Fruit fly (Drosophila melanogaster): ENCODE results near the gene CG3902.
A peak's percentile ranks its signal among the peaks of the same experiment; 100 is the strongest.

CG3902 gene

DNA sequence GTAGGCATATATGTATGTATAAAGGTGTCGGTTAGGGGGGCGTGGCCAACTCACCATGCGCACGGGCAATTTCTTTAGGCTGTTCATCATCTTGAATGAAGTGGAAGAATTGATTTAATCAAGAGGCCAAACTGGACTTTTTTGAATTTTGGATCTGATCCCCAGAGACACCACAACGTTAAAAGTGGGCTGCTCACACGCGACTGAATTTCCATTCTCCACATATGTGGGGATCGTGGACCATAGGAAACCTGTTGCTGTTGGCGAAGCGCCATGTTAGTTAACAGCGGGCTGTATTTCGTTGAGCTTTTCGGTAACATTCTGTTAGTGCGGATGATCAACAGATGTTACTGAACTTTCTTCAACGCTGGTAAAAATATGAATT is at the start of gene CG3902:
TSS of gene CG3902 (minus strand) at position 208 of the 385 bp plus-strand sequence.
- TF ChIP-seq noc (tag; optimal IDR thresholded peaks at IDR 0.05) = peak; percentile 51

DNA sequence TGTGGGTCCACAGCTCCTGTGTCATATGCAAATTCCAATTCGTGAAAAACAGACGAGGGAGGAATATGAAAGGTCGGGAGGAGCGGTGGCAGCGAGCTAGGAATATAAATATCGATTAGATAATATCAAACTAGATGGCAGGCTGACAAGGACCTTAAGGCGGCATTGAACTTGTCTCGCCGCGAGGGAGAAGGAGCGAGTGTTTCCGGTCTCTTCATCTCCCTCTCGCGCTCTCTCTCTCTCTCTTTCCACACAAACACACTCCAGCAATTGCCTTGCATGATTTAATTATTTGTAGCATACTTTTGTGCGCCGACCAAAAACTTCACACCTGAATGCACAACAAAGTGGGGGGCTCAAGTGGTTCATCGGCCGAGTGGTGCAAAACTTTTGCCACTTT is 48.9 kb upstream of the CG3902 start:
- TF ChIP-seq noc (tag; optimal IDR thresholded peaks at IDR 0.05) = no peak

DNA sequence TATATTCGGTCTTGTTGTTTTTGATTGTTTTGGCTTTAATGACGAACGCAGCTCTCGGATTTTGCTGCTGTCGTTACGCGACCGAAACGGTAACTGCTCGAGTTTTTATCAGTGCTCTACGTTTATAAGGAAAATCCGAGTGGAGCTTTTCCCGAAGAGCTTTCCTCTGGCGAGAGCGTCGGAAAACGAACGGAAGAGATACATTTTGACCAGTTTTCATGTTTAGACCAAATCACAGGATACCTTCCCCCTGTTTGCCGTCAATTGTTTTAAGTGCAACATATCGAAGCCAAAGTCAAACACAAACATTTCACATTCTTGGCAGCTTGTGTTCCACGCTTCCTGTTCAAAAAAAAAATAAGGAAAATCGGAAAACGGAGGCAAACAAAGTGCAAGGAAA is 47.8 kb upstream of the CG3902 start, which contains the start of gene CG32204:
TSS of gene CG32204 (minus strand) at position 101 of the 400 bp plus-strand sequence.
- no peak for TF ChIP-seq noc (tag; optimal IDR thresholded peaks at IDR 0.05)

DNA sequence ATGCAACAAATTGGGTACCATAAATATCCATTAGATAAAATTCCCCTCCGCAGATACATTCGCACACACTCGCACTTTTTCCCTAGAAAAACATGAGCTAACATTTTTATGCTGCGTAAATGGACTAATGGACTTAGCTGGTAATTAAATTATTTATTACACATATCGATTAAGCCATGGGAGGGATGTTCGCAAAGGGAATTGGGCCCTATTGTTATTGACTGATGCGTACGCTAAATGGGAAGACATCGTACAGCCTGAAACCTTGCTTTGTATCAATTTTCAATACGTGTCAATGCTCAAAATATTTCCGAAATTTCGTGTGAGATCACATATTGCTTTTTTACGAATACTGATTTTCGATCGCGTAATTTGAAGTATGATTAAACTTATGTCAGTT is 26.7 kb upstream of the CG3902 start, which contains the start of gene CG43049:
TSS of gene CG43049 (plus strand) at position 301 of the 400 bp plus-strand sequence.
- no peak for TF ChIP-seq noc (tag; optimal IDR thresholded peaks at IDR 0.05)

DNA sequence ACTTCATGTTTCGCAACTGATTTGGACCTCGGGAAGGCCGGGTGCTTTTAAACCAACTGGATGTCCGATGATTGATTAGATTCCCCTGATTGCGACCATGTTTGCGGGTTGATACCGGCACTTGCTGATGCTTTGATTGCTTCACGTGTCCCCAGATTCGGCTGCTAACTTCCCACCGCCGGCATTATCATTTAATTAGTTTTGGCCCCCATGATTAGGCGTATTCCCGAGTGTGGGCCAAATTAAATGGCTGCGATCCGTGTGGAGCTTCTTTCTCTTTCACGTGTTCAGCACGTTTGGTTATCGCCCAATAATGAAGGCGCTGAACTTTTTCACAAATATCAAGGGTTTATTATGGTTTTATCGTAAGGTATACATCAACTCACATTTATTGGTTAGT is 24.0 kb upstream of the CG3902 start, which contains the start of gene CG3819:
TSS of gene CG3819 (minus strand) at position 23 of the 400 bp plus-strand sequence.
- no peak for TF ChIP-seq noc (tag; optimal IDR thresholded peaks at IDR 0.05)

DNA sequence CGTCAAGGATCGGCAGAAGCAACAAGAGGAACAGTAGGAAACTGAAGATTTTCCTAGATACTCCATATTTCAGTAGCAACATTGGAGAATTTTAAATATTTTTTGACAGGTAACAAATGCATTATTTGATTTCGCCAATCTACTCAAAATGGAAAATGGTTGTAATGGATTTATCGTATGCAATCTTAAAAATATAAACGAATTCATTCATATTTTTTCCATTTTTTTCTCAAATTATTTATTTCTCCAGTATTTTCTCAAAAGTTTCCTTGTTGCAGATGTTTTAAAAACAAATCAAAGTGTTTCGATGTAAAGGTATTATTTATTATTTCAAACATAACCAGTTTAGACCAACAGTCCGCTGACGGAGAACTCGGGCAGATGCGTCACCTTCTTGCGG is 22.1 kb upstream of the CG3902 start, which contains the start of gene CG18223:
TSS of gene CG18223 (minus strand) at position 101 of the 400 bp plus-strand sequence.
- TF ChIP-seq noc (tag; optimal IDR thresholded peaks at IDR 0.05) = no peak

DNA sequence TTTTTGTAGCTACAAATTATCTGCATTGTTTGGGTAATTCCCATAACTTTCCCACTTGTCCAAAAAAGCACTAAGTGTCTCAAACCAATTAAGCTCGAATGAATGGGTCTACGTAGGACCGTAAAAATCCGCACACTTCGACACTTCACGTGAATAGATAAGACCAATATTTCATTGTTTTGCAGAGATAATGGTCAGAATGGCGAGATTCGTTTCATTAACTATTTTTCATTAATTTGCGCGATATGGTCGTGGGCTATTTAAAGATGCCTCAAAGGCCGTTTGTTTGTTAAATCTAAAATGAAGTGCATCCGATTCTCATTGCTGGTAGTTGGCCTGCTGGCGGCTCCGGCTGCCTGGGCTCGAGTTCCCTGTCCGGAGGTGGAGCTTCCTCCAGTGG is 19.2 kb upstream of the CG3902 start, which contains the start of gene CG6839:
TSS of gene CG6839 (plus strand) at position 301 of the 400 bp plus-strand sequence.
- no peak for TF ChIP-seq noc (tag; optimal IDR thresholded peaks at IDR 0.05)

DNA sequence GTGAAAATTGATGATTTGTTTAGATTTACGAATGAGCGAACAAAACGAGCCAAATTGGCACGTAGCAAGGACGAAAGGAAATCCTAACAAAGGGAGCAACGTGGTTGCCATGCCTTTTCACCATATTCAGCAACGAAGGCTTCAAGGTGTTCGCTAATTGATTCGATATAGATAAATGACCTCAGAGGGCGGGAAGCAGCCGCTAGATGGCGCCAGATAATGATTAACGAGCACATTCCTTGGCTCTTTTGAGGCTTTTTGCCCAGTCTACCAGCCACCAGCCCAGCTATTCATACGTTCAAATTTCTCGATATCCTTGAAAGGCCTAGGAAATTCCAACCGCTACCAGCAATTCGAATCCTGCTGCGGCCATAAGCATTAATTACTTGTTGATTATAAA is 18.4 kb upstream of the CG3902 start:
- TF ChIP-seq noc (tag; optimal IDR thresholded peaks at IDR 0.05) = no peak

DNA sequence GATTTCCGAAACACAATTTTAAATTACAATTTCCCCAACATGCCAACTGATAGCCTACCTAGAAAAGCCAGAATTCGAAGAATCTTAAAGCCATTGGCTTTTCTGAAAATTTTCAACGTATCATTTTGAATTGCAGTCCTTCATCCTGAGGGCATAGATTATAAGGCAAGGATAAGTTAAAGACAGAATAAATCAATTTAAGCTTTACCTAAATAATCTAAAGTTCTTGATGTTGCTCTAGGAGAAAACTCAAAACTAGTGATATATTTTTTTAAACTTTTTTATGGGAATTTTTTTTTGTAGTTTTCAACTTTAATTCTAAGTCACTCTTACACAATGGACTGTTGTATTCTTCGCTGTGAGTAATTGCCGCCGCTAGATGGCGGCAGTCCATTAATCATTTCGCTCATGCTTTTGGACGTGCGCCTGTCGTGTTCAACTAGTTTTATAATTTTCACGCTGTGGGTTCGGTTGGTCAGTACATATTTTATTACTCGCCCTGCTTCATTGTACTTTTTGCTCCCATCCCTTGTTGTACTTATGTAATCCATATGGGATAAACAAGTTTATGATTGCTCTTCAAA is 16.1 kb upstream of the CG3902 start, which contains the start of gene COX6AL2:
TSS of gene COX6AL2 (minus strand) at position 51 of the 584 bp plus-strand sequence.
- no peak for TF ChIP-seq noc (tag; optimal IDR thresholded peaks at IDR 0.05)

DNA sequence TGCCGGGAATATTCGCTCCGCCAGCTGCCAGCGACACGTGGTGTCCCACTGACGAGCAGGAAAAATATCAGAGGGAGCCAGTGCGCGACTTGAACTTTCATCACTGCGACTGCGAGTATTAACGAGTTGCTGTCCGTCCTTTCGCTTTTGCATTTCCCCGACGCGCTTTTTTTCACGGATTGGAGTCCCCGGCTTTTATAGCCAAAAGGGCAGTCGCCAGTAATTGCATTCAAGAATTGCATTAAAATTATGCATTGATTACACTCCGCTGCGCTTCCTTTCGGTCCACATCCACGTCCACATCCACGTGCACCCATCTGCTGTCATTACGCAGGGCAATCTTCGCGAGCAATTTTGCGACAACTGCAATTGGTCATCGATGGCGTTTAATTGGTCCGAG is 13.0 kb upstream of the CG3902 start, which contains the start of gene Ir75d:
TSS of gene Ir75d (minus strand) at position 101 of the 400 bp plus-strand sequence.
- no peak for TF ChIP-seq noc (tag; optimal IDR thresholded peaks at IDR 0.05)

DNA sequence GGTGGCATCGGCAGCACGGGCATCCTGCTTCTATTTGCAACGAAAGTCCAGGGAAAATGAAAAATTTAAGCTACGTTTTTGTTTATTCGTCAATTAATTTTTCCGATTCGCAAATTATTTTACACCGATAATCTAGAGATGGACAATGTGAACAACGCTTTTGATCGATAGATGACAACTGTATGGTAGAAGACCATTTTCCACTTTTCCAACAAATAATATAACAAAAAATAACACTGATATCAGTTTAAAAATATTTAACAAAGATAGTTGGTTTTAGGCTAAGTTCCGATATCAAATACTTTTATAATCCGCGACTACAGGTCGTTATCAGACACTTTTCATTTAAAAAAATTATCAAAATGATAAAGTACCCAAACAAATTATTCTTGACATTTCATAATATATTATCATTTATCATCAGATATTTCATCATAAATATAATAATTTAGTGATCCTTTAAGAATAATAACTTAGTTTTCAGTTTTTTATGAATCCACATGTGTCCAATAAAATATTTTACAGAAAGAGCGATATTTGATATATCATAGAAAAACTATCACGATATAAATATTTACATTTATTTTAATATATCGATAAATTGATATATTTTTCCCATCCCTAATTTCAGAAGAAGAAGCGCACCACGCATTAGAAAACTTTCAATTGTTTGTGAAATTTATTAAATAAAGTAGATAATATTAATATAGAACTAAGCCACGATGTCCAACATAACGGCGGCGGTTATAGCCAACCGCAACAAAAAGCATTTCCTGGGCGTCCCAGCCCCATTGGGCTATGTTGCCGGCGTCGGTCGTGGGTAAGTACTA is 6.9 kb upstream of the CG3902 start, which contains the start of the genes CSN1b and Prp6:
TSS of gene CSN1b (minus strand) at position 159 of the 830 bp plus-strand sequence.
TSS of gene Prp6 (plus strand) at position 601 of the 830 bp plus-strand sequence.
- no peak for TF ChIP-seq noc (tag; optimal IDR thresholded peaks at IDR 0.05)

DNA sequence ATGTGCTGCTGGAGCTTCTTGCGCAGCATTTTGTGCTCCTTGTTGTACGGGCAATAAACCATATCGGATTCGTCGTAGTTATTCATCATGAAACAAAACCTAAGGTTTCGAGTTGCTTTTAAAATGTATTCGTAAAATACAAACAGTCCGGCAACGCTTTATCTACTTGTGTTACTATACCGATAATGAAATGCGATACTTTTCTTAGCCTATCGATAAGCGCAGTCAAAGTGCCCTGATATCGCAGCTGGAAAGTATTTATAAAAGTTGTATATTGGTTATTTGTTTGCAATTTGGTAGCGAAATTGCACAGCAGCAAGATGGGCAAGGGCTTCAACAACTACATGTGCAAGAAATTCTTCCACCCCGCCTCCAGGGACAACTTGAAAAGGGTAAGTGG is 3.3 kb upstream of the CG3902 start, which contains the start of the genes arx and CG6843:
TSS of gene arx (minus strand) at position 144 of the 400 bp plus-strand sequence.
TSS of gene CG6843 (plus strand) at position 184 of the 400 bp plus-strand sequence.
- no peak for TF ChIP-seq noc (tag; optimal IDR thresholded peaks at IDR 0.05)

DNA sequence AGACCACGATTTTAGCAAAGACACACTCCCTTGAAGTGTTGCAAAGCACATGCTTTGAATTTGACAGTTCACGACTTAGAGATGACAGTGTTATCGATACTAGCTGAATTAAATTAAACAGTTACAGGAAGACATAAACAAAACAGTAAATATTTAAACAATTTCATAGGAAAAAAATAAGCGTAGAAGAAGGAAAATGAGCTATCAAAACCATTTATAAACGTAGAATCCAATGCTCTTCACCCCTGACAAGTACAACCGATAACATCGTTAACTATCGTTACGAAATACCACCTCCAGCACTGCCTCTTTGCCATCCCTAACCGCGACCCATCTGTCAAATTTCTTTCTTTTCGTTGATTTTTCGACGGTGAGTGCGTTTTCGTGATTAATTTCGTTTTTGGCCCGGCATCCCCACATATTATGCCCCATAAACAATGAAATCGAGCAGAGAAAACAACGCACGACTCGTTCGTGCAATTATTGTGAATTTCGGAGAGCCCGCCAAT is 731 bp upstream of the CG3902 start, which contains the start of gene RpL26:
TSS of gene RpL26 (plus strand) at position 106 of the 509 bp plus-strand sequence.
- TF ChIP-seq noc (tag; optimal IDR thresholded peaks at IDR 0.05) = peak; percentile 68

DNA sequence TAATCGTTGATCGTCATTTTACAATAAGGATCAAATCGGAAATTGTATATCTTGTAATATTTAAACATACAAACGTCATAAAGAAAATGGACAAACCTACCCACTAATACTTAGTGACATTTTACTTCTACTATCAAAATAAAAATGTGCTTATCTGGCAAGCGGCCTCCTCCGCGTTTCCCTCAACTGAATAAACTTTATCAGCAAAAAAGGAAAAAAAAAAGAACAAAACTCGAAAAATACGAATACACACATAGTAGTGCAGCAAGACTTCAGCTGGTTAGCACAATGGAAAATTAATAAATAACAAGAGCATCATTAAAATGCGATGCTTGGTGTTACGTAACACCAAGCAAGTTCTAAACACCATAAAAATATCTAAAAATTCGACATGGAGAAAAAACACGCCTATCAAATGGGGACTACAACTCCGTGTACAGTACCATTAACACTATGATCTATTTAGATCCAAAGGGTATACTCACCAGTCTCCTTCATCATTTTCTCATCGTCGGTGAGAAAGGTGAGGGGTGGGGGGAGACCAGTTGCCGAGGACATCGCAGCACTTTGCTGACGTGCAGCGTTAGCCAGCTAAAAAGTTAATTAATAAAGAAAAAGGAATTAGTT is 521 bp downstream of the CG3902 start:
- no peak for TF ChIP-seq noc (tag; optimal IDR thresholded peaks at IDR 0.05)

DNA sequence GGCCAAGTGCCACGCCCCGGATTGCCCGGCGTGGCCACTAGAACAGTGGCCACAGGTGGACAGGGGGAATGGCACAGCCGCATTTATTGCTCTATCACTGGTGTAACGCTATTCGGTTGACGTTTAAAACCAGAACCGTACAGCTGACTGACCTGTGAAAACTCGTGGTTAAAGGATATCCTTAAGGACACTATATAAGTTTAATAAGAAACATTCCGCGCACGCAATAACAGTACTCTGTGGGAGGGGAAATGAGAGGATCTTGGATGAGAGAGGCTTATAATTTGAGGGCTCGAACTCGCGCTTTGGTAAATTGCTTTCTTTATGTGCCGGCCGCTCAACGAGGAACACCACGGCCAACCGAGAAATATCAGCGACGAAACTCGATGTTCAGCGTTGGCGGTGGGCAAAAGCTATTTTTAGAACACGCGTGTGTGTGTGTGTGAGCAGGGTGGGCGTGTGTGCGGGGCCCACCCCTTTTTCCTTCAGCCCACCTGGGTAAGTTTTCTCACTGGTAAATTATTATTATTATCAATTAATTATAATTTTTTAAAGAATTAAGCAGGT is 1.7 kb downstream of the CG3902 start:
- TF ChIP-seq noc (tag; optimal IDR thresholded peaks at IDR 0.05) = no peak

All from whole organism, larva.